Worm (Caenorhabditis elegans) whole organism, L4 larva: ENCODE measurements around the gene srbc-79.

Experiments used
- F49E8.2 ChIP-seq: sonication (generic microtip); optimal IDR thresholded peaks from 2 replicates; lab custom pipeline; 2016; ENCODE audit warnings: missing compliant biosample characterization, mild to moderate bottlenecking, missing genetic modification characterization, borderline replicate concordance
- attf-4 ChIP-seq: sonication (generic microtip); optimal IDR thresholded peaks from 3 replicates; lab custom pipeline; 2017; ENCODE audit warnings: missing biosample characterization, missing genetic modification characterization
- hmg-1.1 ChIP-seq: fragments of 200-800 bp; sonication (Bioruptor generic); IDR thresholded peaks from 2 replicates; pipeline ENCODE4 v1.3.6; 2022; ENCODE audit warnings: missing genetic modification reagents, missing genetic modification characterization, missing compliant biosample characterization
- nhr-11 ChIP-seq: fragments of 150-350 bp; optimal IDR thresholded peaks from 2 replicates; lab custom pipeline; 2014; ENCODE audit warnings: missing biosample characterization, missing genetic modification characterization
- nhr-77 ChIP-seq: fragments of 150-350 bp; optimal IDR thresholded peaks from 2 replicates; lab custom pipeline; 2014; ENCODE audit warnings: missing biosample characterization, missing genetic modification characterization
- tra-1 ChIP-seq: fragments of 200-800 bp; sonication (Bioruptor generic); IDR thresholded peaks from 2 replicates; pipeline ENCODE4 v1.3.6; 2022; ENCODE audit warnings: missing genetic modification reagents, missing genetic modification characterization, missing compliant biosample characterization
- unc-39 ChIP-seq: sonication (generic microtip); optimal IDR thresholded peaks from 2 replicates; lab custom pipeline; 2017; ENCODE audit warnings: missing biosample characterization, missing genetic modification characterization
- zip-11 ChIP-seq: fragments of 200-800 bp; sonication (Bioruptor generic); IDR thresholded peaks from 2 replicates; pipeline ENCODE4 v1.3.6; 2022; ENCODE audit warnings: missing genetic modification characterization, missing compliant biosample characterization

DNA sequence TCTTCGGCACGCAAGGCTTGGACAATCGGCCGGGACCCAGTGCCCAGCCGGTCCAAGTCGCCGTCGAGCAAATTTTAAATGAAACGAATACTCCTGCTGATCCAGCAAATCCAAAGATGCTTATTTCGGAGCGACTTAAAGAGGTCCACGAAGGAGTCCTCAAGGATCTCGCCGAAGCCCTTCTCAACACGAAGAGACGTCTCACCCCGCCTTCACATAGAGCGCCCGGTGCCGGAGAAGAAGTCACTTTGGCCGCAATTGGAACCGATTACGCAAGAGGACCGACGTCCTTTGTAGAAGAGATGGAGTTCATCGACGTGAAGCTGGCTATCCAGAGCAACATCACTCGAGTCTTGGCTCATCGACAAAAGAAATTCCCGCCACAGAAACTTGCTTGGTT, 17.1 kb upstream of the srbc-79 start:
- TF ChIP-seq zip-11 (GFP tag; lab: Robert Waterston, UW), result no peak
- no peak for TF ChIP-seq nhr-77 (tag; lab: Kevin White, UChicago)
- TF ChIP-seq hmg-1.1 (GFP tag; lab: Robert Waterston, UW), result no peak
- no peak for TF ChIP-seq nhr-11 (tag; lab: Kevin White, UChicago)
- TF ChIP-seq tra-1, result no peak
- no peak for TF ChIP-seq F49E8.2 (tag; lab: Kevin White, UChicago)
- no peak for TF ChIP-seq attf-4 (tag; lab: Kevin White, UChicago)
- TF ChIP-seq unc-39 (tag; lab: Kevin White, UChicago), result no peak
